Worm (Caenorhabditis elegans) whole organism, late embryonic: ENCODE results near the gene C04G6.6.

Experiments
- K02D7.2 ChIP-seq: sonication (generic microtip); optimal IDR thresholded peaks from 2 replicates; lab custom pipeline; 2017; ENCODE audit warnings: mild to moderate bottlenecking, missing genetic modification characterization, missing compliant biosample characterization
- elt-2 ChIP-seq: sonication (generic microtip); optimal IDR thresholded peaks from 2 replicates; lab custom pipeline; 2016; ENCODE audit warnings: missing genetic modification reagents, missing genetic modification characterization, missing compliant biosample characterization
- nfya-1 ChIP-seq: sonication (generic microtip); optimal IDR thresholded peaks from 2 replicates; lab custom pipeline; 2017; ENCODE audit warnings: missing genetic modification characterization, mild to moderate bottlenecking, missing compliant biosample characterization, antibody characterized with exemption, moderate library complexity
- pha-4 ChIP-seq: fragments of 150-350 bp; optimal IDR thresholded peaks from 2 replicates; lab custom pipeline; 2018; ENCODE audit warnings: missing biosample characterization, missing genetic modification reagents, missing genetic modification characterization
- pqm-1 ChIP-seq: sonication (generic microtip); optimal IDR thresholded peaks from 2 replicates; lab custom pipeline; 2016; ENCODE audit warnings: missing genetic modification characterization, missing compliant biosample characterization
- sox-4 ChIP-seq: sonication (generic microtip); optimal IDR thresholded peaks from 2 replicates; lab custom pipeline; 2017; ENCODE audit warnings: mild to moderate bottlenecking, missing genetic modification characterization, inconsistent platforms, missing compliant biosample characterization

- TF ChIP-seq sox-4 (tag; lab: Kevin White, UChicago) (no peak), elt-2 (tag; lab: Kevin White, UChicago) (no peak), pqm-1 (tag; lab: Kevin White, UChicago) (no peak), nfya-1 (tag; lab: Kevin White, UChicago) (no peak), K02D7.2 (no peak), pha-4 (tag; lab: Kevin White, UChicago) (no peak)
Measured at ce11 chrII:5050776-5051175, 48.8 kb downstream of the C04G6.6 start.
